Worm (Caenorhabditis elegans) whole organism, L4 larva: ENCODE measurements around the gene F26D2.16.

Source experiments
- D1046.2 ChIP-seq: fragments of 200-800 bp; sonication (Bioruptor generic); IDR thresholded peaks from 2 replicates; pipeline ENCODE4 v1.3.6; 2022; ENCODE audit warnings: missing genetic modification characterization, missing compliant biosample characterization
- F26F4.8 ChIP-seq: fragments of 200-800 bp; sonication (Bioruptor generic); conservative IDR thresholded peaks from 2 replicates; pipeline ENCODE4 v1.3.6; 2022; ENCODE audit warnings: missing genetic modification characterization, missing compliant biosample characterization
- arid-1 ChIP-seq: fragments of 200-800 bp; sonication (Bioruptor generic); conservative IDR thresholded peaks from 2 replicates; pipeline ENCODE4 v1.3.6; 2022; ENCODE audit warnings: missing genetic modification reagents, missing genetic modification characterization, missing compliant biosample characterization
- dpl-1 ChIP-seq: fragments of 150-350 bp; optimal IDR thresholded peaks from 2 replicates; lab custom pipeline; 2014; ENCODE audit warnings: missing biosample characterization, missing genetic modification reagents, missing genetic modification characterization
- duxl-1 ChIP-seq: sonication (generic microtip); optimal IDR thresholded peaks from 2 replicates; lab custom pipeline; 2016; ENCODE audit warnings: mild to moderate bottlenecking, missing genetic modification characterization, moderate library complexity, missing compliant biosample characterization; ENCODE audit not compliant: poor library complexity
- lim-7 ChIP-seq: fragments of 200-800 bp; sonication (Bioruptor generic); IDR thresholded peaks from 2 replicates; pipeline ENCODE4 v1.3.6; 2022; ENCODE audit warnings: missing genetic modification characterization, missing compliant biosample characterization
- lin-38 ChIP-seq: fragments of 200-800 bp; sonication (Bioruptor generic); IDR thresholded peaks from 2 replicates; pipeline ENCODE4 v1.3.6; 2022; ENCODE audit warnings: missing genetic modification reagents, missing genetic modification characterization, missing compliant biosample characterization
- nhr-11 ChIP-seq: fragments of 150-350 bp; optimal IDR thresholded peaks from 2 replicates; lab custom pipeline; 2014; ENCODE audit warnings: missing biosample characterization, missing genetic modification characterization
- nhr-6 ChIP-seq: fragments of 150-350 bp; optimal IDR thresholded peaks from 2 replicates; lab custom pipeline; 2014; ENCODE audit warnings: missing biosample characterization, missing genetic modification characterization
- pqm-1 ChIP-seq: sonication (generic microtip); optimal IDR thresholded peaks from 2 replicates; lab custom pipeline; 2017; ENCODE audit warnings: missing biosample characterization, missing genetic modification characterization
- skn-1 ChIP-seq: fragments of 150-350 bp; optimal IDR thresholded peaks from 2 replicates; lab custom pipeline; 2014; ENCODE audit warnings: missing biosample characterization, missing genetic modification characterization
- tra-1 ChIP-seq: fragments of 200-800 bp; sonication (Bioruptor generic); IDR thresholded peaks from 2 replicates; pipeline ENCODE4 v1.3.6; 2022; ENCODE audit warnings: missing genetic modification reagents, missing genetic modification characterization, missing compliant biosample characterization
- zfp-2 ChIP-seq: sonication (generic microtip); optimal IDR thresholded peaks from 2 replicates; lab custom pipeline; 2016; ENCODE audit warnings: mild to moderate bottlenecking, missing genetic modification characterization, missing compliant biosample characterization

Gene F26D2.16

DNA sequence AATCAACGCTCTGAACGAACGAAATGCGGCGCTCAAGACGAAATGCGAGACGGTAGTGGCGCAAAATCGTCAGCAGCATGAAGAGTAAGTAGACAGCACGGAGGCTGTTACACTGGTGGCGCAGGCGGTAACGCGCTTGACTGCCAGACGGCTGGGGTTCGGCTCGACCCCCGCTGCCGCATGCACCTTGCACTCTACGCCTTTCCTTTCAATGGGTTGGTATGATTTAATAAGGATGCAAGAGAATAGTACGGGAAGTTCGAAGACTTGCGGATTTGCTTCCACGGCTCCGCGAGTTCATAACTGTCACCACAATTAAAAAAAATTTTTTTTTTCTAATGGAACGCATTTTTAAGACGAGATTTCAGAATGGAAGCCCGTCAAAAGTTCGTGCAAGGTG is 49.6 kb downstream of the F26D2.16 start (continued):
- TF ChIP-seq pqm-1 (peak; percentile 42), arid-1 (GFP tag; lab: Robert Waterston, UW) (peak; percentile 81; the same call in 1 of the 2 replicates), D1046.2 (GFP tag; lab: Robert Waterston, UW) (peak; percentile 91), dpl-1 (GFP tag; lab: Kevin White, UChicago) (peak; percentile 48), nhr-6 (tag; lab: Kevin White, UChicago) (peak; percentile 43), lin-38 (GFP tag; lab: Robert Waterston, UW) (peak; percentile 84), duxl-1 (tag; lab: Kevin White, UChicago) (peak; percentile 74), F26F4.8 (GFP tag; lab: Robert Waterston, UW) (peak; percentile 82; the same call in 1 of the 2 replicates), nhr-11 (tag; lab: Kevin White, UChicago) (peak; percentile 37), skn-1 (no peak), zfp-2 (tag; lab: Kevin White, UChicago) (peak; percentile 62), lim-7 (GFP tag; lab: Robert Waterston, UW) (peak; percentile 90), tra-1 (GFP tag; lab: Robert Waterston, UW) (peak; percentile 88)
